Worm (Caenorhabditis elegans) whole organism, midembryonic: ENCODE data around the gene glb-3.

Experiments
- T22C8.4 ChIP-seq: fragments of 200-800 bp; sonication (Bioruptor generic); IDR thresholded peaks from 2 replicates; pipeline ENCODE4 v1.3.6; 2022; ENCODE audit warnings: missing genetic modification characterization, missing compliant biosample characterization
- cog-1 ChIP-seq: sonication (generic microtip); optimal IDR thresholded peaks from 2 replicates; lab custom pipeline; 2016; ENCODE audit warnings: missing genetic modification characterization, missing compliant biosample characterization
- flt-1 ChIP-seq: fragments of 200-800 bp; sonication (Bioruptor generic); IDR thresholded peaks from 2 replicates; pipeline ENCODE4 v1.3.6; 2022; ENCODE audit warnings: missing genetic modification characterization, missing compliant biosample characterization
- klf-2 ChIP-seq: fragments of 200-800 bp; sonication (Bioruptor generic); conservative IDR thresholded peaks from 2 replicates; pipeline ENCODE4 v1.3.6; 2022; ENCODE audit warnings: missing genetic modification reagents, missing genetic modification characterization, missing compliant biosample characterization
- med-1 ChIP-seq: sonication (generic microtip); optimal IDR thresholded peaks from 2 replicates; lab custom pipeline; 2017; ENCODE audit warnings: missing genetic modification characterization, mild to moderate bottlenecking, missing compliant biosample characterization, antibody characterized with exemption, missing genetic modification reagents; ENCODE audit not compliant: insufficient read depth
- ref-1 ChIP-seq: fragments of 200-800 bp; sonication (Bioruptor generic); conservative IDR thresholded peaks from 2 replicates; pipeline ENCODE4 v1.3.6; 2022; ENCODE audit warnings: missing genetic modification reagents, missing genetic modification characterization, missing compliant biosample characterization
- tab-1 ChIP-seq: fragments of 200-800 bp; sonication (Bioruptor generic); IDR thresholded peaks from 2 replicates; pipeline ENCODE4 v1.3.6; 2022; ENCODE audit warnings: missing genetic modification characterization, missing compliant biosample characterization
- ztf-23 ChIP-seq: fragments of 200-800 bp; sonication (Bioruptor generic); IDR thresholded peaks from 2 replicates; pipeline ENCODE4 v1.3.6; 2022; ENCODE audit warnings: missing genetic modification reagents, missing genetic modification characterization, missing compliant biosample characterization
- ztf-29 ChIP-seq: fragments of 200-800 bp; sonication (Bioruptor generic); IDR thresholded peaks from 2 replicates; pipeline ENCODE4 v1.3.6; 2022; ENCODE audit warnings: missing genetic modification reagents, missing genetic modification characterization, missing compliant biosample characterization

The glb-3 gene

ce11 chrV:11177577-11177976 is 43.2 kb downstream of the glb-3 start, which contains the start of gene gpa-1:
gpa-1 (minus strand) TSS chrV:11177677.
- no peak for TF ChIP-seq tab-1
- TF ChIP-seq T22C8.4 (GFP tag; lab: Robert Waterston, UW): no peak
- no peak for TF ChIP-seq ztf-23 (GFP tag; lab: Robert Waterston, UW)
- no peak for TF ChIP-seq ref-1
- TF ChIP-seq flt-1 (GFP tag; lab: Robert Waterston, UW): no peak
- TF ChIP-seq ztf-29: no peak
- TF ChIP-seq klf-2 (GFP tag; lab: Robert Waterston, UW): no peak
- no peak for TF ChIP-seq med-1 (GFP tag; lab: Kevin White, UChicago)
- no peak for TF ChIP-seq cog-1

- TF ChIP-seq ref-1: no peak
- no peak for TF ChIP-seq klf-2 (GFP tag; lab: Robert Waterston, UW)
- no peak for TF ChIP-seq T22C8.4 (GFP tag; lab: Robert Waterston, UW)
- no peak for TF ChIP-seq ztf-29
- no peak for TF ChIP-seq tab-1
- TF ChIP-seq flt-1 (GFP tag; lab: Robert Waterston, UW): no peak
- TF ChIP-seq cog-1: no peak
- no peak for TF ChIP-seq ztf-23 (GFP tag; lab: Robert Waterston, UW)
- no peak for TF ChIP-seq med-1 (GFP tag; lab: Kevin White, UChicago)
Measured at ce11 chrV:11180951-11181350, 46.6 kb downstream of the glb-3 start.

ce11 chrV:11182925-11183324 is 48.5 kb downstream of the glb-3 start, which contains the start of gene cnc-10:
cnc-10 (plus strand) TSS chrV:11183225.
- TF ChIP-seq ztf-29 (no peak), ref-1 (no peak), klf-2 (GFP tag; lab: Robert Waterston, UW) (no peak)
